Fruit fly (Drosophila melanogaster): ENCODE data around the gene CG42264.
A peak's percentile ranks its signal among the peaks of the same experiment; 100 is the strongest.

The CG42264 gene

DNA sequence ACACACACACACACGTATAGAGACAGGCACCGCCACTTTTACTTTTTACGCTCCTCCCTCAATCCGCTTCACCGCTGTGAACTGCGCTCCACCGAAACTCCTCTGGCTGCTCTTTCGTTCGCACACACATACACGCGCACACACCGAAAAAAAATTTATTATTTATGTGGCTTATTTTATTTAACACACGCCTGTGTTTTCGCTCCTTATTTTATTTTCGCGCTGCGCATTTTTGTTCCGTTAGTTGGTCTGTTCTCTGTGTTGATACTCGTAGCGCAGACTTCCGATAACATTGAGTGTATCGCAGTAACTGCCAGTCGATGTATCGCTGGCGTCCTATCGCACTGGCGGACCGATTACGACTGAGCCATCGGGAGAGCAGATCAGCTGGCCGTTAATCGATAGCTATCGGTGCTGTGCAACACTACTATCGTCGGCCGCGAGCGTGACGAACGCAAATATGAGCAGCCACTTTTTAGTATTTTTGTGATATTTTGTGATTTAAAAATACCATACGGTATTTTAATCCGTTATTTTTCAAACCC lies 38.7 kb downstream of the CG42264 start, which contains the start of gene Snx27 (continued):
- TF ChIP-seq ham (GFP tag; IDR thresholded peaks at IDR 0.05) (no peak), D (optimal IDR thresholded peaks at IDR 0.05) (no peak), D (GFP tag; optimal IDR thresholded peaks at IDR 0.05) (no peak), scrt (GFP tag; optimal IDR thresholded peaks at IDR 0.05) (no peak), jumu (GFP tag; optimal IDR thresholded peaks at IDR 0.05) (peak; percentile 67), CG16779 (GFP tag; IDR thresholded peaks at IDR 0.05) (no peak), CG11696 (GFP tag; IDR thresholded peaks at IDR 0.05) (no peak), hth (optimal IDR thresholded peaks at IDR 0.05) (no peak), prd (optimal IDR thresholded peaks at IDR 0.05) (no peak), prd (GFP tag; IDR thresholded peaks at IDR 0.05) (peak; percentile 69), yki (optimal IDR thresholded peaks at IDR 0.05) (no peak), zen2 (GFP tag; IDR thresholded peaks at IDR 0.05; ENCODE audit: partially characterized antibody) (peak; percentile 99), nerfin-2 (GFP tag; IDR thresholded peaks at IDR 0.05; ENCODE audit: partially characterized antibody) (peak; percentile 98), CG14441 (GFP tag; IDR thresholded peaks at IDR 0.05) (0 out of 2 replicates have a peak, but pooled peaks have one; percentile 27), CG16813 (GFP tag; IDR thresholded peaks at IDR 0.05; ENCODE audit: partially characterized antibody) (peak; percentile 100), ab (GFP tag; optimal IDR thresholded peaks at IDR 0.05) (no peak), Fer1 (GFP tag; optimal IDR thresholded peaks at IDR 0.05) (peak; percentile 50), Gug (GFP tag; IDR thresholded peaks at IDR 0.05) (peak; percentile 58; the same call in 1 of the 4 replicates), CG5245 (GFP tag; optimal IDR thresholded peaks at IDR 0.05) (peak; percentile 24), CG4282 (GFP tag; optimal IDR thresholded peaks at IDR 0.05) (no peak), CG12219 (GFP tag; optimal IDR thresholded peaks at IDR 0.05) (no peak), ems (GFP tag; optimal IDR thresholded peaks at IDR 0.05) (peak; percentile 31), CG9609 (GFP tag; optimal IDR thresholded peaks at IDR 0.05) (peak; percentile 51), D19A (tag; optimal IDR thresholded peaks at IDR 0.05) (peak; percentile 16), E2f1 (GFP tag; IDR thresholded peaks at IDR 0.05) (0 out of 2 replicates have a peak, but pooled peaks have one; percentile 27), slou (GFP tag; optimal IDR thresholded peaks at IDR 0.05) (peak; percentile 30), CG15011 (GFP tag; optimal IDR thresholded peaks at IDR 0.05) (no peak), GATAe (GFP tag; conservative IDR thresholded peaks at IDR 0.05) (no peak), CG4404 (GFP tag; IDR thresholded peaks at IDR 0.05) (peak; percentile 20; the same call in 1 of the 2 replicates), CG18619 (GFP tag; optimal IDR thresholded peaks at IDR 0.05) (no peak), Hr51 (GFP tag; optimal IDR thresholded peaks at IDR 0.05) (peak in 1 of 2 experiments; percentile 50), CG17361 (GFP tag; IDR thresholded peaks at IDR 0.05) (0 out of 3 replicates have a peak, but pooled peaks have one; percentile 15), zf30C (GFP tag; optimal IDR thresholded peaks at IDR 0.05) (no peak), al (GFP tag; IDR thresholded peaks at IDR 0.05) (no peak), Poxn (GFP tag; IDR thresholded peaks at IDR 0.05) (no peak), CG8388 (GFP tag; optimal IDR thresholded peaks at IDR 0.05) (peak; percentile 25), CG3726 (GFP tag; IDR thresholded peaks at IDR 0.05) (no peak), CG16863 (GFP tag; optimal IDR thresholded peaks at IDR 0.05) (peak; percentile 18), sim (GFP tag; IDR thresholded peaks at IDR 0.05) (no peak), stwl (tag; optimal IDR thresholded peaks at IDR 0.05) (peak; percentile 71), Lpt (GFP tag; optimal IDR thresholded peaks at IDR 0.05) (no peak), ci (GFP tag; IDR thresholded peaks at IDR 0.05) (peak; percentile 70), CG6654 (GFP tag; optimal IDR thresholded peaks at IDR 0.05) (no peak), CG14710 (tag; optimal IDR thresholded peaks at IDR 0.05) (peak; percentile 66), CG17612 (GFP tag; IDR thresholded peaks at IDR 0.05) (no peak), CG13424 (tag; optimal IDR thresholded peaks at IDR 0.05) (no peak), CG31388 (GFP tag; optimal IDR thresholded peaks at IDR 0.05) (no peak), ro (GFP tag; IDR thresholded peaks at IDR 0.05) (no peak), HHEX (GFP tag; optimal IDR thresholded peaks at IDR 0.05) (no peak), Scr (GFP tag; IDR thresholded peaks at IDR 0.05; ENCODE audit: partially characterized antibody) (peak; percentile 99), CG2712 (tag; optimal IDR thresholded peaks at IDR 0.05) (peak; percentile 66), pros (GFP tag; optimal IDR thresholded peaks at IDR 0.05) (no peak)
